Fruit fly (Drosophila melanogaster) whole organism, embryonic: ENCODE measurements around the gene Pop4.

Source experiments
- ATbp ChIP-seq: fragments of 200-800 bp; sonication (Bioruptor generic); optimal IDR thresholded peaks from 2 replicates; lab custom pipeline; 2017; ENCODE audit warnings: missing biosample characterization, mild to moderate bottlenecking, missing genetic modification characterization, missing genetic modification reagents
- B-H1 ChIP-seq: fragments of 200-800 bp; sonication (Bioruptor generic); IDR thresholded peaks from 3 replicates; pipeline ENCODE4 v1.3.6; 2022; ENCODE audit warnings: missing biosample characterization, missing genetic modification characterization
- BtbVII ChIP-seq: fragments of 200-800 bp; sonication (Bioruptor generic); optimal IDR thresholded peaks from 3 replicates; lab custom pipeline; 2017; ENCODE audit warnings: missing biosample characterization, mild to moderate bottlenecking, missing genetic modification characterization
- CG10462 ChIP-seq: fragments of 200-800 bp; sonication (Bioruptor generic); optimal IDR thresholded peaks from 2 replicates; lab custom pipeline; 2016; ENCODE audit warnings: missing biosample characterization, missing genetic modification characterization
- CG11247 ChIP-seq: fragments of 200-800 bp; sonication (Bioruptor generic); IDR thresholded peaks from 2 replicates; pipeline ENCODE4 v1.3.6; 2022; ENCODE audit warnings: missing biosample characterization, missing genetic modification characterization
- CG12391 ChIP-seq: fragments of 200-800 bp; sonication (Bioruptor generic); optimal IDR thresholded peaks from 3 replicates; lab custom pipeline; 2018; ENCODE audit warnings: missing biosample characterization, mild to moderate bottlenecking, missing genetic modification characterization, moderate library complexity
- CG15269 ChIP-seq: fragments of 200-800 bp; sonication (Bioruptor generic); optimal IDR thresholded peaks from 2 replicates; lab custom pipeline; 2018; ENCODE audit warnings: missing biosample characterization, mild to moderate bottlenecking, missing genetic modification characterization, moderate library complexity
- CG16815 ChIP-seq: fragments of 200-800 bp; sonication (Bioruptor generic); optimal IDR thresholded peaks from 3 replicates; lab custom pipeline; 2017; ENCODE audit warnings: missing biosample characterization, mild to moderate bottlenecking, missing genetic modification characterization
- CG18599 ChIP-seq: fragments of 200-800 bp; sonication (Bioruptor generic); optimal IDR thresholded peaks from 3 replicates; lab custom pipeline; 2017; ENCODE audit warnings: missing biosample characterization, missing genetic modification characterization, mild to moderate bottlenecking, moderate library complexity, missing genetic modification reagents
- CG2678 ChIP-seq: fragments of 200-800 bp; sonication (Bioruptor generic); optimal IDR thresholded peaks from 3 replicates; lab custom pipeline; 2019; ENCODE audit warnings: missing biosample characterization, mild to moderate bottlenecking, missing genetic modification characterization, moderate library complexity
- CG31365 ChIP-seq: fragments of 200-800 bp; sonication (Bioruptor generic); optimal IDR thresholded peaks from 2 replicates; lab custom pipeline; 2018; ENCODE audit warnings: missing biosample characterization, mild to moderate bottlenecking, missing genetic modification characterization
- CG31388 ChIP-seq: fragments of 200-800 bp; sonication (Bioruptor generic); optimal IDR thresholded peaks from 2 replicates; lab custom pipeline; 2016; ENCODE audit warnings: missing biosample characterization, missing genetic modification characterization
- CG3407 ChIP-seq: fragments of 200-800 bp; sonication (Bioruptor generic); optimal IDR thresholded peaks from 2 replicates; lab custom pipeline; 2018; ENCODE audit warnings: missing biosample characterization, mild to moderate bottlenecking, missing genetic modification characterization
- CG6791 ChIP-seq: fragments of 200-800 bp; sonication (Bioruptor generic); IDR thresholded peaks from 3 replicates; pipeline ENCODE4 v1.3.6; 2022; ENCODE audit warnings: missing biosample characterization, missing genetic modification characterization; ENCODE audit not compliant: partially characterized antibody
- CG9437 ChIP-seq: fragments of 200-800 bp; sonication (Bioruptor generic); optimal IDR thresholded peaks from 2 replicates; lab custom pipeline; 2018; ENCODE audit warnings: missing biosample characterization, mild to moderate bottlenecking, missing genetic modification characterization
- CTCF ChIP-seq: fragments of 200-800 bp; sonication (Bioruptor generic); optimal IDR thresholded peaks from 2 replicates; lab custom pipeline; 2017; ENCODE audit warnings: missing biosample characterization, mild to moderate bottlenecking, missing genetic modification characterization, moderate library complexity
- D19B ChIP-seq: fragments of 200-800 bp; sonication (Bioruptor generic); optimal IDR thresholded peaks from 2 replicates; lab custom pipeline; 2017; ENCODE audit warnings: missing biosample characterization, mild to moderate bottlenecking, missing genetic modification characterization
- Deaf1 ChIP-seq: fragments of 200-800 bp; optimal IDR thresholded peaks from 3 replicates; lab custom pipeline; 2019; ENCODE audit warnings: missing biosample characterization, mild to moderate bottlenecking, missing genetic modification characterization, moderate library complexity
- Eip74EF ChIP-seq, 2 experiments: fragments of 200-800 bp in 1 of 2; fragments of >200 bp in 1 of 2; sonication (Bioruptor generic) in 1 of 2; optimal IDR thresholded peaks; 2 replicates each; lab custom pipeline; 2017 to 2019; ENCODE audit warnings: missing biosample characterization in 2 of 2, missing genetic modification characterization in 2 of 2, mild to moderate bottlenecking in 1 of 2, moderate library complexity in 1 of 2
- Fer2 ChIP-seq: fragments of 200-800 bp; sonication (Bioruptor generic); optimal IDR thresholded peaks from 2 replicates; lab custom pipeline; 2018; ENCODE audit warnings: missing biosample characterization, mild to moderate bottlenecking, missing genetic modification characterization, moderate library complexity
- Hr51 ChIP-seq, 2 experiments: fragments of 200-800 bp; sonication (Bioruptor generic); optimal IDR thresholded peaks; 2 replicates in 1 of 2; 3 replicates in 1 of 2; lab custom pipeline; 2016 to 2018; ENCODE audit warnings: missing biosample characterization in 2 of 2, missing genetic modification characterization in 2 of 2, mild to moderate bottlenecking in 1 of 2, moderate library complexity in 1 of 2
- Kr ChIP-seq: fragments of 200-800 bp; sonication (Bioruptor generic); optimal IDR thresholded peaks from 2 replicates; lab custom pipeline; 2017; ENCODE audit warnings: missing biosample characterization, mild to moderate bottlenecking, missing genetic modification characterization
- Med ChIP-seq: fragments of 200-800 bp; sonication (Bioruptor generic); peaks from one replicate; lab custom pipeline; 2016; ENCODE audit warnings: missing biosample characterization, missing genetic modification characterization, mild to moderate bottlenecking, inconsistent platforms, moderate library complexity
- NC2α ChIP-seq: fragments of 200-800 bp; sonication (Bioruptor generic); optimal IDR thresholded peaks from 2 replicates; lab custom pipeline; 2016; ENCODE audit warnings: missing biosample characterization, missing genetic modification characterization
- NC2β ChIP-seq: fragments of 200-800 bp; sonication (Bioruptor generic); optimal IDR thresholded peaks from 2 replicates; lab custom pipeline; 2016; ENCODE audit warnings: missing biosample characterization, missing genetic modification characterization
- NFAT ChIP-seq: fragments of 200-800 bp; sonication (Bioruptor generic); IDR thresholded peaks from 2 replicates; pipeline ENCODE4 v1.3.6; 2022; ENCODE audit warnings: missing biosample characterization, missing genetic modification characterization
- NfI ChIP-seq: fragments of 200-800 bp; sonication (Bioruptor generic); optimal IDR thresholded peaks from 3 replicates; lab custom pipeline; 2018; ENCODE audit warnings: missing biosample characterization, mild to moderate bottlenecking, missing genetic modification characterization, moderate library complexity
- Opbp ChIP-seq: fragments of 200-800 bp; sonication (Bioruptor generic); IDR thresholded peaks from 3 replicates; pipeline ENCODE4 v1.3.6; 2022; ENCODE audit warnings: missing biosample characterization, missing genetic modification characterization; ENCODE audit not compliant: partially characterized antibody
- Six4 ChIP-seq: fragments of 200-800 bp; sonication (Bioruptor generic); optimal IDR thresholded peaks from 2 replicates; lab custom pipeline; 2016; ENCODE audit warnings: missing biosample characterization, missing genetic modification characterization
- Sry-β ChIP-seq: fragments of 200-800 bp; sonication (Bioruptor generic); optimal IDR thresholded peaks from 2 replicates; lab custom pipeline; 2018; ENCODE audit warnings: missing biosample characterization, mild to moderate bottlenecking, missing genetic modification characterization, moderate library complexity
- Stat92E ChIP-seq, 3 experiments: fragments of >200 bp in 2 of 3; fragments of 200-800 bp in 1 of 3; sonication (Bioruptor generic) in 1 of 3; optimal IDR thresholded peaks; 2 replicates each; lab custom pipeline; 2017 to 2019; ENCODE audit warnings: missing biosample characterization in 3 of 3, missing genetic modification characterization in 3 of 3, mild to moderate bottlenecking in 1 of 3, moderate library complexity in 1 of 3
- Usf ChIP-seq: fragments of 200-800 bp; sonication (Bioruptor generic); optimal IDR thresholded peaks from 2 replicates; lab custom pipeline; 2017; ENCODE audit warnings: missing genotype, missing biosample characterization, missing genetic modification characterization
- crp ChIP-seq, 2 experiments: fragments of 200-800 bp; sonication (Bioruptor generic); optimal IDR thresholded peaks; 2 replicates in 1 of 2; 3 replicates in 1 of 2; lab custom pipeline; 2017; ENCODE audit warnings: missing biosample characterization in 2 of 2, missing genetic modification characterization in 2 of 2, mild to moderate bottlenecking in 1 of 2, moderate library complexity in 1 of 2
- disco-r ChIP-seq: fragments of 200-800 bp; sonication (Bioruptor generic); optimal IDR thresholded peaks from 2 replicates; lab custom pipeline; 2016; ENCODE audit warnings: missing biosample characterization, missing genetic modification characterization
- en ChIP-seq: fragments of 200-800 bp; sonication (Bioruptor generic); optimal IDR thresholded peaks from 2 replicates; lab custom pipeline; 2016; ENCODE audit warnings: missing biosample characterization, missing genetic modification characterization
- gcm ChIP-seq: fragments of 200-800 bp; sonication (Bioruptor generic); optimal IDR thresholded peaks from 2 replicates; lab custom pipeline; 2019; ENCODE audit warnings: missing biosample characterization, mild to moderate bottlenecking, missing genetic modification characterization, moderate library complexity
- gem ChIP-seq: fragments of 200-800 bp; sonication (Bioruptor generic); optimal IDR thresholded peaks from 2 replicates; lab custom pipeline; 2019; ENCODE audit warnings: missing biosample characterization, mild to moderate bottlenecking, missing genetic modification characterization, moderate library complexity
- knrl ChIP-seq: fragments of 200-800 bp; sonication (Bioruptor generic); IDR thresholded peaks from 3 replicates; pipeline ENCODE4 v1.3.6; 2022; ENCODE audit warnings: missing biosample characterization, missing genetic modification characterization; ENCODE audit not compliant: partially characterized antibody
- lov ChIP-seq, 2 experiments: fragments of 200-800 bp in 1 of 2; fragments of >200 bp in 1 of 2; sonication (Bioruptor generic) in 1 of 2; IDR thresholded peaks in 1 of 2; optimal IDR thresholded peaks in 1 of 2; 2 replicates in 1 of 2; 3 replicates in 1 of 2; pipeline versions ENCODE4 v1.3.6 to Lab custom; 2017 to 2022; ENCODE audit warnings: missing biosample characterization in 1 of 2, missing genetic modification characterization in 1 of 2
- luna ChIP-seq: fragments of 200-800 bp; sonication (Bioruptor generic); optimal IDR thresholded peaks from 2 replicates; lab custom pipeline; 2016; ENCODE audit warnings: missing biosample characterization, missing genetic modification characterization
- mirr ChIP-seq: fragments of 200-800 bp; sonication (Bioruptor generic); optimal IDR thresholded peaks from 3 replicates; lab custom pipeline; 2018; ENCODE audit warnings: missing biosample characterization, mild to moderate bottlenecking, missing genetic modification characterization
- sd ChIP-seq: fragments of 200-800 bp; sonication (Bioruptor generic); optimal IDR thresholded peaks from 3 replicates; lab custom pipeline; 2018; ENCODE audit warnings: missing biosample characterization, mild to moderate bottlenecking, missing genetic modification characterization, moderate library complexity
- stwl ChIP-seq: fragments of 200-800 bp; sonication (Bioruptor generic); optimal IDR thresholded peaks from 3 replicates; lab custom pipeline; 2018; ENCODE audit warnings: missing biosample characterization, mild to moderate bottlenecking, missing genetic modification characterization, moderate library complexity
- toy ChIP-seq: fragments of 200-800 bp; sonication (Bioruptor generic); IDR thresholded peaks from 2 replicates; pipeline ENCODE4 v1.3.6; 2022; ENCODE audit warnings: missing biosample characterization, missing genetic modification characterization
- tx ChIP-seq: fragments of 200-800 bp; sonication (Bioruptor generic); optimal IDR thresholded peaks from 2 replicates; lab custom pipeline; 2016; ENCODE audit warnings: missing biosample characterization, missing genetic modification characterization
- vvl ChIP-seq: fragments of 200-800 bp; sonication (Bioruptor generic); IDR thresholded peaks from 2 replicates; pipeline ENCODE4 v1.3.6; 2022; ENCODE audit warnings: missing biosample characterization, missing genetic modification characterization
- zen ChIP-seq: fragments of 200-800 bp; sonication (Bioruptor generic); optimal IDR thresholded peaks from 3 replicates; lab custom pipeline; 2018; ENCODE audit warnings: missing biosample characterization, mild to moderate bottlenecking, missing genetic modification characterization, moderate library complexity

The Pop4 gene

dm6 chr3L:7988828-7989673 is 10.6 kb upstream of the Pop4 start (continued):
- no peak for TF ChIP-seq luna
- peak; percentile 74 for TF ChIP-seq gcm (GFP tag; lab: Kevin White, UChicago)
- TF ChIP-seq stwl (tag; lab: Kevin White, UChicago), result peak; percentile 41
- TF ChIP-seq CG31365 (tag; lab: Kevin White, UChicago), result no peak
- no peak for TF ChIP-seq sd (tag; lab: Kevin White, UChicago)
- TF ChIP-seq Eip74EF (GFP tag; optimal IDR thresholded peaks at IDR 0.05; lab: Kevin White, UChicago), result peak in 1 of 2 experiments; percentile 60
- TF ChIP-seq CTCF (GFP tag; lab: Kevin White, UChicago), result peak; percentile 26
- TF ChIP-seq CG2678 (tag; lab: Kevin White, UChicago), result peak; percentile 81
- TF ChIP-seq CG6791, result no peak
- no peak for TF ChIP-seq mirr (GFP tag; lab: Kevin White, UChicago)
- no peak for TF ChIP-seq CG10462 (GFP tag; lab: Kevin White, UChicago)
- TF ChIP-seq lov (optimal IDR thresholded peaks at IDR 0.05; lab: Kevin White, UChicago), result no peak
- TF ChIP-seq lov (GFP tag; IDR thresholded peaks at IDR 0.05; lab: Robert Waterston, UW), result peak; percentile 70; the same call in 2 of the 3 replicates
- TF ChIP-seq CG16815 (GFP tag; lab: Kevin White, UChicago), result peak; percentile 69
- TF ChIP-seq en (GFP tag; lab: Kevin White, UChicago), result peak; percentile 17
- TF ChIP-seq gem, result peak; percentile 86
- TF ChIP-seq B-H1 (GFP tag; lab: Robert Waterston, UW), result peak; percentile 38; the same call in 1 of the 3 replicates
- TF ChIP-seq Six4 (GFP tag; lab: Kevin White, UChicago), result peak; percentile 65
- no peak for TF ChIP-seq NFAT (GFP tag; lab: Robert Waterston, UW)
- TF ChIP-seq toy, result no peak
- TF ChIP-seq CG12391 (tag; lab: Kevin White, UChicago), result peak; percentile 85
- TF ChIP-seq knrl (GFP tag; lab: Robert Waterston, UW), result no peak
- TF ChIP-seq D19B, result no peak
- no peak for TF ChIP-seq tx (GFP tag; lab: Kevin White, UChicago)
- peak; percentile 11 for TF ChIP-seq CG31388 (GFP tag; lab: Kevin White, UChicago)
- peak; percentile 73 for TF ChIP-seq vvl (GFP tag; lab: Robert Waterston, UW)
- TF ChIP-seq Stat92E (GFP tag; optimal IDR thresholded peaks at IDR 0.05; lab: Kevin White, UChicago), result peak in 1 of 3 experiments; percentile 46
- peak; percentile 71 for TF ChIP-seq Kr (GFP tag; lab: Kevin White, UChicago)
- TF ChIP-seq ATbp (GFP tag; lab: Kevin White, UChicago), result peak; percentile 69
- no peak for TF ChIP-seq CG11247
- TF ChIP-seq Opbp (GFP tag; lab: Robert Waterston, UW), result no peak; the same call in 2 of the 3 replicates
- TF ChIP-seq NC2β (GFP tag; lab: Kevin White, UChicago), result peak; percentile 36
- peak; percentile 34 for TF ChIP-seq CG15269 (tag; lab: Kevin White, UChicago)
- TF ChIP-seq Hr51 (GFP tag; optimal IDR thresholded peaks at IDR 0.05; lab: Kevin White, UChicago), result peak in 1 of 2 experiments; percentile 64
- TF ChIP-seq NC2α (GFP tag; lab: Kevin White, UChicago), result peak; percentile 21
- TF ChIP-seq NfI, result peak; percentile 26
- no peak for TF ChIP-seq Fer2 (tag; lab: Kevin White, UChicago)
- peak; percentile 52 for TF ChIP-seq Sry-β
- TF ChIP-seq Med (GFP tag; lab: Kevin White, UChicago), result peak; percentile 65
- peak; percentile 27 for TF ChIP-seq BtbVII
- TF ChIP-seq Usf, result peak; percentile 52
- TF ChIP-seq Deaf1 (tag; lab: Kevin White, UChicago), result peak; percentile 29
- TF ChIP-seq crp (GFP tag; optimal IDR thresholded peaks at IDR 0.05; lab: Kevin White, UChicago), result no peak
- no peak for TF ChIP-seq disco-r (GFP tag; lab: Kevin White, UChicago)
- peak; percentile 55 for TF ChIP-seq CG18599
- TF ChIP-seq CG9437, result peak; percentile 60
- TF ChIP-seq CG3407 (GFP tag; lab: Kevin White, UChicago), result peak; percentile 42
- peak; percentile 80 for TF ChIP-seq zen (tag; lab: Kevin White, UChicago)
